Fruit fly (Drosophila melanogaster) whole organism, prepupa: ENCODE results near the gene Rpn3.

Experiments
- CG10669 ChIP-seq: fragments of 200-800 bp; sonication (Bioruptor generic); optimal IDR thresholded peaks from 3 replicates; lab custom pipeline; 2018; ENCODE audit warnings: missing biosample characterization, mild to moderate bottlenecking, missing genetic modification characterization, moderate library complexity
- CG32006 ChIP-seq: fragments of 200-800 bp; sonication (Bioruptor generic); optimal IDR thresholded peaks from 3 replicates; lab custom pipeline; 2017; ENCODE audit warnings: missing biosample characterization, mild to moderate bottlenecking, missing genetic modification characterization
- CG6276 ChIP-seq: fragments of 200-800 bp; sonication (Bioruptor generic); optimal IDR thresholded peaks from 2 replicates; lab custom pipeline; 2017; ENCODE audit warnings: missing biosample characterization, mild to moderate bottlenecking, missing genetic modification characterization
- CG6854 ChIP-seq: fragments of 200-800 bp; sonication (Bioruptor generic); optimal IDR thresholded peaks from 2 replicates; lab custom pipeline; 2017; ENCODE audit warnings: missing biosample characterization, mild to moderate bottlenecking, missing genetic modification characterization
- Eip75B ChIP-seq: fragments of 200-800 bp; sonication (Bioruptor generic); optimal IDR thresholded peaks from 3 replicates; lab custom pipeline; 2016; ENCODE audit warnings: missing biosample characterization, missing genetic modification characterization
- Eip93F ChIP-seq: fragments of 200-800 bp; sonication (Bioruptor generic); optimal IDR thresholded peaks from 2 replicates; lab custom pipeline; 2016; ENCODE audit warnings: missing biosample characterization, mild to moderate bottlenecking, missing genetic modification characterization
- Gug ChIP-seq: fragments of 200-800 bp; sonication (Bioruptor generic); IDR thresholded peaks from 2 replicates; pipeline ENCODE4 v1.3.6; 2022; ENCODE audit warnings: missing biosample characterization, missing genetic modification characterization
- Met ChIP-seq: fragments of 200-800 bp; sonication (Bioruptor generic); optimal IDR thresholded peaks from 3 replicates; lab custom pipeline; 2016; ENCODE audit warnings: missing biosample characterization, missing genetic modification characterization
- Sox15 ChIP-seq: fragments of 200-800 bp; sonication (Bioruptor generic); optimal IDR thresholded peaks from 3 replicates; lab custom pipeline; 2016; ENCODE audit warnings: missing biosample characterization, missing genetic modification characterization
- achi ChIP-seq: fragments of 200-800 bp; sonication (Bioruptor generic); optimal IDR thresholded peaks from 3 replicates; lab custom pipeline; 2016; ENCODE audit warnings: missing biosample characterization, missing genetic modification characterization
- fkh ChIP-seq: fragments of 200-800 bp; sonication (Bioruptor generic); optimal IDR thresholded peaks from 3 replicates; lab custom pipeline; 2017; ENCODE audit warnings: missing biosample characterization, mild to moderate bottlenecking, missing genetic modification characterization, moderate library complexity
- svp ChIP-seq: fragments of 200-800 bp; sonication (Bioruptor generic); peaks from one replicate; lab custom pipeline; 2016; ENCODE audit warnings: missing biosample characterization, missing genetic modification characterization

- TF ChIP-seq CG6276 (GFP tag; lab: Kevin White, UChicago) (peak; percentile 57), CG6854 (GFP tag; lab: Kevin White, UChicago) (no peak), Gug (GFP tag; lab: Robert Waterston, UW) (peak; percentile 74), Eip93F (GFP tag; lab: Kevin White, UChicago) (no peak), CG32006 (GFP tag; lab: Kevin White, UChicago) (peak; percentile 76), fkh (peak; percentile 15), achi (GFP tag; lab: Kevin White, UChicago) (peak; percentile 71), Sox15 (GFP tag; lab: Kevin White, UChicago) (peak; percentile 62), Met (peak; percentile 74), svp (peak; percentile 85), CG10669 (GFP tag; lab: Kevin White, UChicago) (peak; percentile 77), Eip75B (GFP tag; lab: Kevin White, UChicago) (peak; percentile 73)
Observed at dm6 chr2L:19011895-19012645, 39.5 kb upstream of the Rpn3 start.
